Worm (Caenorhabditis elegans): ENCODE results near the gene ZK353.10.

- TF ChIP-seq cog-1 (tag; optimal IDR thresholded peaks at IDR 0.05) = no peak
- no peak for TF ChIP-seq med-1 (GFP tag; optimal IDR thresholded peaks at IDR 0.05; ENCODE audit: insufficient read depth)
- TF ChIP-seq ztf-23 (GFP tag; IDR thresholded peaks at IDR 0.05) = no peak
- no peak for TF ChIP-seq flt-1 (GFP tag; IDR thresholded peaks at IDR 0.05)
- TF ChIP-seq klf-2 (GFP tag; conservative IDR thresholded peaks at IDR 0.05) = no peak
- TF ChIP-seq tab-1 (GFP tag; IDR thresholded peaks at IDR 0.05) = no peak
- TF ChIP-seq ztf-29 (GFP tag; IDR thresholded peaks at IDR 0.05) = no peak
- TF ChIP-seq ref-1 (GFP tag; conservative IDR thresholded peaks at IDR 0.05) = no peak
- no peak for TF ChIP-seq T22C8.4 (GFP tag; IDR thresholded peaks at IDR 0.05)
Observed at ce11 chrIII:8369172-8369571, 25.1 kb downstream of the ZK353.10 start.

Measured in whole organism, midembryonic.